Fruit fly (Drosophila melanogaster) Kc167 (cell line): Measurements from ENCODE around the gene cu.
A peak's percentile ranks its signal among the peaks of the same experiment; 100 is the strongest.

Experiments used
- Myc ChIP-seq: fragments of >200 bp; optimal IDR thresholded peaks from 2 replicates; lab custom pipeline; 2017; ENCODE audit warnings: missing external identifiers
- Sin3A ChIP-seq: fragments of >200 bp; optimal IDR thresholded peaks from 2 replicates; lab custom pipeline; 2018; ENCODE audit warnings: missing external identifiers
- h ChIP-seq: fragments of >200 bp; optimal IDR thresholded peaks from 3 replicates; lab custom pipeline; 2018; ENCODE audit warnings: missing external identifiers
- insv ChIP-seq: fragments of >200 bp; optimal IDR thresholded peaks from 3 replicates; lab custom pipeline; 2018; ENCODE audit warnings: missing external identifiers
- psq ChIP-seq: fragments of >200 bp; optimal IDR thresholded peaks from 2 replicates; lab custom pipeline; 2017; ENCODE audit warnings: missing external identifiers
- ttk ChIP-seq: sonication (Bioruptor generic); optimal IDR thresholded peaks from 2 replicates; lab custom pipeline; 2017; ENCODE audit warnings: missing external identifiers

The cu gene

dm6 chr3R:11230392-11230791 is 33.0 kb downstream of the cu start, which contains the start of gene GCC88:
Gene GCC88, minus strand, starts transcription at chr3R:11230600.
- TF ChIP-seq insv: no peak
- no peak for TF ChIP-seq psq (lab: Kevin White, UChicago)
- TF ChIP-seq Sin3A (lab: Kevin White, UChicago): no peak
- no peak for TF ChIP-seq Myc (lab: Kevin White, UChicago)
- TF ChIP-seq h (lab: Kevin White, UChicago): no peak
- no peak for TF ChIP-seq ttk (lab: Kevin White, UChicago)

- TF ChIP-seq psq (lab: Kevin White, UChicago) (no peak), ttk (lab: Kevin White, UChicago) (peak; percentile 67), Myc (lab: Kevin White, UChicago) (no peak), Sin3A (lab: Kevin White, UChicago) (no peak), h (lab: Kevin White, UChicago) (no peak), insv (no peak)
Observed at dm6 chr3R:11231037-11231436, 33.6 kb downstream of the cu start.

- no peak for TF ChIP-seq Myc (lab: Kevin White, UChicago)
Observed at dm6 chr3R:11231705-11232261, 34.4 kb downstream of the cu start, which contains the start of the genes CG17187 and Dph3. Gene CG17187, minus strand, starts transcription at chr3R:11231879. Gene Dph3, plus strand, starts transcription at chr3R:11231912.

dm6 chr3R:11234918-11235371 is 37.6 kb downstream of the cu start, which contains the start of the genes Arfip and CG17721:
Gene Arfip, minus strand, starts transcription at chr3R:11235013.
Gene CG17721, plus strand, starts transcription at chr3R:11235140.
- TF ChIP-seq Sin3A (lab: Kevin White, UChicago) (no peak), h (lab: Kevin White, UChicago) (no peak), insv (no peak), ttk (lab: Kevin White, UChicago) (no peak), Myc (lab: Kevin White, UChicago) (no peak), psq (lab: Kevin White, UChicago) (no peak)

- no peak for TF ChIP-seq insv
- no peak for TF ChIP-seq Myc (lab: Kevin White, UChicago)
- no peak for TF ChIP-seq Sin3A (lab: Kevin White, UChicago)
- no peak for TF ChIP-seq h (lab: Kevin White, UChicago)
- TF ChIP-seq psq (lab: Kevin White, UChicago): no peak
Observed at dm6 chr3R:11236041-11236440, 38.6 kb downstream of the cu start, which contains the start of gene CG31441. Gene CG31441, plus strand, starts transcription at chr3R:11236286.

dm6 chr3R:11237598-11237997 is 40.2 kb downstream of the cu start, which contains the start of gene CG31388:
Gene CG31388, plus strand, starts transcription at chr3R:11237815.
- TF ChIP-seq ttk (lab: Kevin White, UChicago) (no peak), psq (lab: Kevin White, UChicago) (no peak), Myc (lab: Kevin White, UChicago) (no peak), h (lab: Kevin White, UChicago) (no peak), insv (no peak), Sin3A (lab: Kevin White, UChicago) (no peak)

dm6 chr3R:11240891-11241290 is 43.5 kb downstream of the cu start, which contains the start of the genes scpr-B and scpr-A:
Gene scpr-B, minus strand, starts transcription at chr3R:11240991.
Gene scpr-A, plus strand, starts transcription at chr3R:11241183.
- TF ChIP-seq Sin3A (lab: Kevin White, UChicago): no peak
- no peak for TF ChIP-seq Myc (lab: Kevin White, UChicago)
- no peak for TF ChIP-seq h (lab: Kevin White, UChicago)
- TF ChIP-seq insv: no peak
- no peak for TF ChIP-seq ttk (lab: Kevin White, UChicago)
- no peak for TF ChIP-seq psq (lab: Kevin White, UChicago)

- TF ChIP-seq ttk (lab: Kevin White, UChicago) (no peak), insv (no peak), psq (lab: Kevin White, UChicago) (no peak), h (lab: Kevin White, UChicago) (no peak), Myc (lab: Kevin White, UChicago) (no peak), Sin3A (lab: Kevin White, UChicago) (no peak)
Observed at dm6 chr3R:11243057-11243740, 45.8 kb downstream of the cu start.

dm6 chr3R:11243951-11244660 is 46.7 kb downstream of the cu start, which contains the start of the genes CG17734 and CG5214:
Gene CG17734, minus strand, starts transcription at chr3R:11243999.
Gene CG5214, plus strand, starts transcription at chr3R:11244302.
- TF ChIP-seq insv: no peak
- TF ChIP-seq ttk (lab: Kevin White, UChicago): no peak
- peak; percentile 17 for TF ChIP-seq Sin3A (lab: Kevin White, UChicago)
- no peak for TF ChIP-seq psq (lab: Kevin White, UChicago)

dm6 chr3R:11245803-11246202 is 48.4 kb downstream of the cu start:
- TF ChIP-seq ttk (lab: Kevin White, UChicago): no peak
- TF ChIP-seq psq (lab: Kevin White, UChicago): no peak
- no peak for TF ChIP-seq Myc (lab: Kevin White, UChicago)
- TF ChIP-seq h (lab: Kevin White, UChicago): no peak
- TF ChIP-seq Sin3A (lab: Kevin White, UChicago): no peak
- no peak for TF ChIP-seq insv

- no peak for TF ChIP-seq h (lab: Kevin White, UChicago)
- TF ChIP-seq insv: no peak
- TF ChIP-seq Myc (lab: Kevin White, UChicago): no peak
- TF ChIP-seq Sin3A (lab: Kevin White, UChicago): no peak
Observed at dm6 chr3R:11246865-11247264, 49.5 kb downstream of the cu start.
